Fruit fly (Drosophila melanogaster) whole organism, embryonic: ENCODE data around the gene pyx.

Experiments
- Atf3 ChIP-seq: fragments of 200-800 bp; sonication (Bioruptor generic); optimal IDR thresholded peaks from 3 replicates; lab custom pipeline; 2016; ENCODE audit warnings: missing biosample characterization, missing genetic modification characterization
- CG10147 ChIP-seq: fragments of 200-800 bp; sonication (Bioruptor generic); optimal IDR thresholded peaks from 2 replicates; lab custom pipeline; 2019; ENCODE audit warnings: missing biosample characterization, mild to moderate bottlenecking, missing genetic modification characterization, moderate library complexity
- CG10209 ChIP-seq: fragments of 200-800 bp; sonication (Bioruptor generic); optimal IDR thresholded peaks from 3 replicates; lab custom pipeline; 2017; ENCODE audit warnings: missing biosample characterization, mild to moderate bottlenecking, missing genetic modification characterization, missing genetic modification reagents
- CG10321 ChIP-seq: fragments of 200-800 bp; sonication (Bioruptor generic); IDR thresholded peaks from 2 replicates; pipeline ENCODE4 v1.3.6; 2022; ENCODE audit warnings: missing biosample characterization, missing genetic modification characterization
- CG11695 ChIP-seq: fragments of 200-800 bp; sonication (Bioruptor generic); IDR thresholded peaks from 3 replicates; pipeline ENCODE4 v1.3.6; 2022; ENCODE audit warnings: missing biosample characterization, missing genetic modification characterization
- CG11723 ChIP-seq: fragments of 200-800 bp; sonication (Bioruptor generic); optimal IDR thresholded peaks from 2 replicates; lab custom pipeline; 2017; ENCODE audit warnings: missing biosample characterization, mild to moderate bottlenecking, missing genetic modification characterization
- CG12659 ChIP-seq: fragments of 200-800 bp; sonication (Bioruptor generic); optimal IDR thresholded peaks from 3 replicates; lab custom pipeline; 2017; ENCODE audit warnings: mild to moderate bottlenecking, missing biosample characterization, missing genetic modification reagents, missing genetic modification characterization
- CG12769 ChIP-seq: fragments of 200-800 bp; sonication (Bioruptor generic); optimal IDR thresholded peaks from 2 replicates; lab custom pipeline; 2019; ENCODE audit warnings: missing biosample characterization, mild to moderate bottlenecking, missing genetic modification characterization, moderate library complexity
- CG14014 ChIP-seq: fragments of 200-800 bp; sonication (Bioruptor generic); IDR thresholded peaks from 2 replicates; pipeline ENCODE4 v1.3.6; 2022; ENCODE audit warnings: missing biosample characterization, missing genetic modification characterization
- CG18599 ChIP-seq: fragments of 200-800 bp; sonication (Bioruptor generic); optimal IDR thresholded peaks from 3 replicates; lab custom pipeline; 2017; ENCODE audit warnings: missing biosample characterization, missing genetic modification characterization, mild to moderate bottlenecking, moderate library complexity, missing genetic modification reagents
- CG18764 ChIP-seq: fragments of 200-800 bp; sonication (Bioruptor generic); optimal IDR thresholded peaks from 3 replicates; lab custom pipeline; 2016; ENCODE audit warnings: missing biosample characterization, missing genetic modification characterization
- CG3995 ChIP-seq: fragments of 200-800 bp; sonication (Bioruptor generic); optimal IDR thresholded peaks from 3 replicates; lab custom pipeline; 2016; ENCODE audit warnings: missing biosample characterization, missing genetic modification characterization
- CG42726 ChIP-seq: fragments of 200-800 bp; sonication (Bioruptor generic); IDR thresholded peaks from 2 replicates; pipeline ENCODE4 v1.3.6; 2022; ENCODE audit warnings: missing biosample characterization, missing genetic modification characterization; ENCODE audit not compliant: partially characterized antibody
- CG4282 ChIP-seq: fragments of 200-800 bp; sonication (Bioruptor generic); optimal IDR thresholded peaks from 2 replicates; lab custom pipeline; 2016; ENCODE audit warnings: missing biosample characterization, missing genetic modification characterization
- CG4360 ChIP-seq: fragments of 200-800 bp; sonication (Bioruptor generic); IDR thresholded peaks from 2 replicates; pipeline ENCODE4 v1.3.6; 2022; ENCODE audit warnings: missing biosample characterization, missing genetic modification characterization
- CG4404 ChIP-seq: fragments of 200-800 bp; sonication (Bioruptor generic); IDR thresholded peaks from 2 replicates; pipeline ENCODE4 v1.3.6; 2022; ENCODE audit warnings: missing biosample characterization, missing genetic modification characterization
- CG4424 ChIP-seq: fragments of 200-800 bp; sonication (Bioruptor generic); optimal IDR thresholded peaks from 3 replicates; lab custom pipeline; 2016; ENCODE audit warnings: missing biosample characterization, missing genetic modification characterization
- CG6683 ChIP-seq: fragments of 200-800 bp; sonication (Bioruptor generic); optimal IDR thresholded peaks from 2 replicates; lab custom pipeline; 2017; ENCODE audit warnings: missing biosample characterization, mild to moderate bottlenecking, missing genetic modification characterization, missing genetic modification reagents
- CG7928 ChIP-seq: fragments of 200-800 bp; sonication (Bioruptor generic); optimal IDR thresholded peaks from 2 replicates; lab custom pipeline; 2017; ENCODE audit warnings: missing biosample characterization, mild to moderate bottlenecking, missing genetic modification characterization
- CG8089 ChIP-seq: fragments of 200-800 bp; sonication (Bioruptor generic); optimal IDR thresholded peaks from 3 replicates; lab custom pipeline; 2016; ENCODE audit warnings: missing biosample characterization, missing genetic modification characterization
- CG8388 ChIP-seq: fragments of 200-800 bp; sonication (Bioruptor generic); optimal IDR thresholded peaks from 2 replicates; lab custom pipeline; 2019; ENCODE audit warnings: missing biosample characterization, mild to moderate bottlenecking, missing genetic modification characterization, moderate library complexity
- CG8478 ChIP-seq: fragments of >200 bp; optimal IDR thresholded peaks from 2 replicates; lab custom pipeline; 2018
- CTCF ChIP-seq: fragments of 200-800 bp; sonication (Bioruptor generic); optimal IDR thresholded peaks from 2 replicates; lab custom pipeline; 2017; ENCODE audit warnings: missing biosample characterization, mild to moderate bottlenecking, missing genetic modification characterization, moderate library complexity
- Drgx ChIP-seq: fragments of 200-800 bp; sonication (Bioruptor generic); IDR thresholded peaks from 2 replicates; pipeline ENCODE4 v1.3.6; 2022; ENCODE audit warnings: missing biosample characterization, missing genetic modification characterization
- E2f1 ChIP-seq: fragments of 200-800 bp; sonication (Bioruptor generic); IDR thresholded peaks from 2 replicates; pipeline ENCODE4 v1.3.6; 2022; ENCODE audit warnings: missing biosample characterization, missing genetic modification characterization
- ERR ChIP-seq: fragments of 200-800 bp; sonication (Bioruptor generic); optimal IDR thresholded peaks from 2 replicates; lab custom pipeline; 2016; ENCODE audit warnings: missing biosample characterization, missing genetic modification characterization
- Ets97D ChIP-seq: fragments of 200-800 bp; sonication (Bioruptor generic); optimal IDR thresholded peaks from 3 replicates; lab custom pipeline; 2016; ENCODE audit warnings: missing biosample characterization, missing genetic modification characterization
- Hand ChIP-seq: fragments of 200-800 bp; sonication (Bioruptor generic); optimal IDR thresholded peaks from 2 replicates; lab custom pipeline; 2017; ENCODE audit warnings: mild to moderate bottlenecking, missing biosample characterization, missing genetic modification reagents, missing genetic modification characterization
- Lpt ChIP-seq: fragments of >200 bp; optimal IDR thresholded peaks from 2 replicates; lab custom pipeline; 2018; ENCODE audit warnings: missing biosample characterization, missing genetic modification characterization
- Mad ChIP-seq: fragments of 200-800 bp; sonication (Bioruptor generic); optimal IDR thresholded peaks from 2 replicates; lab custom pipeline; 2016; ENCODE audit warnings: missing biosample characterization, missing genetic modification characterization
- Mrtf ChIP-seq: fragments of 200-800 bp; sonication (Bioruptor generic); IDR thresholded peaks from 3 replicates; pipeline ENCODE4 v1.3.6; 2022; ENCODE audit warnings: missing biosample characterization, missing genetic modification characterization
- Scr ChIP-seq: fragments of 200-800 bp; sonication (Bioruptor generic); IDR thresholded peaks from 2 replicates; pipeline ENCODE4 v1.3.6; 2022; ENCODE audit warnings: missing biosample characterization, missing genetic modification characterization; ENCODE audit not compliant: partially characterized antibody
- Spps ChIP-seq: fragments of 200-800 bp; sonication (Bioruptor generic); optimal IDR thresholded peaks from 2 replicates; lab custom pipeline; 2018; ENCODE audit warnings: missing biosample characterization, mild to moderate bottlenecking, missing genetic modification characterization
- Usf ChIP-seq: fragments of 200-800 bp; sonication (Bioruptor generic); optimal IDR thresholded peaks from 2 replicates; lab custom pipeline; 2017; ENCODE audit warnings: missing genotype, missing biosample characterization, missing genetic modification characterization
- Xrp1 ChIP-seq: fragments of 200-800 bp; sonication (Bioruptor generic); IDR thresholded peaks from 2 replicates; pipeline ENCODE4 v1.3.6; 2022; ENCODE audit warnings: missing biosample characterization, missing genetic modification characterization
- chif ChIP-seq, 2 experiments: fragments of 200-800 bp; sonication (Bioruptor generic); optimal IDR thresholded peaks; 3 replicates each; lab custom pipeline; 2016; ENCODE audit warnings: missing biosample characterization in 2 of 2, missing genetic modification characterization in 2 of 2
- chinmo ChIP-seq: fragments of 200-800 bp; sonication (Bioruptor generic); IDR thresholded peaks from 4 replicates; pipeline ENCODE4 v1.3.6; 2022; ENCODE audit warnings: missing biosample characterization, missing genetic modification characterization; ENCODE audit not compliant: partially characterized antibody
- dm ChIP-seq: fragments of 200-800 bp; sonication (Bioruptor generic); optimal IDR thresholded peaks from 3 replicates; lab custom pipeline; 2016; ENCODE audit warnings: missing biosample characterization, missing genetic modification characterization
- dmrt11E ChIP-seq: fragments of 200-800 bp; sonication (Bioruptor generic); optimal IDR thresholded peaks from 3 replicates; lab custom pipeline; 2018; ENCODE audit warnings: missing biosample characterization, mild to moderate bottlenecking, missing genetic modification characterization, moderate library complexity
- en ChIP-seq: fragments of 200-800 bp; sonication (Bioruptor generic); optimal IDR thresholded peaks from 2 replicates; lab custom pipeline; 2016; ENCODE audit warnings: missing biosample characterization, missing genetic modification characterization
- gce ChIP-seq: fragments of 200-800 bp; sonication (Bioruptor generic); IDR thresholded peaks from 3 replicates; pipeline ENCODE4 v1.3.6; 2022; ENCODE audit warnings: missing biosample characterization, missing genetic modification characterization
- gsb ChIP-seq: fragments of 200-800 bp; sonication (Bioruptor generic); IDR thresholded peaks from 2 replicates; pipeline ENCODE4 v1.3.6; 2022; ENCODE audit warnings: missing biosample characterization, missing genetic modification characterization
- gsb-n ChIP-seq: fragments of 200-800 bp; sonication (Bioruptor generic); optimal IDR thresholded peaks from 3 replicates; lab custom pipeline; 2018; ENCODE audit warnings: missing biosample characterization, mild to moderate bottlenecking, missing genetic modification characterization
- kah ChIP-seq: fragments of 200-800 bp; sonication (Bioruptor generic); optimal IDR thresholded peaks from 2 replicates; lab custom pipeline; 2018; ENCODE audit warnings: missing biosample characterization, mild to moderate bottlenecking, missing genetic modification characterization
- lbe ChIP-seq: fragments of 200-800 bp; sonication (Bioruptor generic); optimal IDR thresholded peaks from 2 replicates; lab custom pipeline; 2016; ENCODE audit warnings: missing biosample characterization, mild to moderate bottlenecking, missing genetic modification characterization
- lola ChIP-seq, 3 experiments: fragments of >200 bp in 2 of 3; fragments of 200-800 bp in 1 of 3; sonication (Bioruptor generic) in 1 of 3; optimal IDR thresholded peaks; 2 replicates each; lab custom pipeline; 2017 to 2019; ENCODE audit warnings: missing biosample characterization in 3 of 3, missing genetic modification characterization in 3 of 3, mild to moderate bottlenecking in 1 of 3, moderate library complexity in 1 of 3
- mam ChIP-seq: fragments of 200-800 bp; sonication (Bioruptor generic); optimal IDR thresholded peaks from 3 replicates; lab custom pipeline; 2016; ENCODE audit warnings: missing biosample characterization, missing genetic modification characterization
- slp2 ChIP-seq: fragments of 200-800 bp; sonication (Bioruptor generic); optimal IDR thresholded peaks from 2 replicates; lab custom pipeline; 2016; ENCODE audit warnings: missing biosample characterization, missing genetic modification characterization
- zfh1 ChIP-seq: fragments of 200-800 bp; sonication (Bioruptor generic); IDR thresholded peaks from 3 replicates; pipeline ENCODE4 v1.3.6; 2022; ENCODE audit warnings: missing biosample characterization, missing genetic modification characterization

Gene pyx

dm6 chr3L:199754-200596, 22.9 kb downstream of the pyx start, which contains the start of the genes rno and mri (continued):
- TF ChIP-seq Xrp1 (peak; percentile 72), gsb-n (tag; lab: Kevin White, UChicago) (peak; percentile 78), gsb (no peak), Usf (GFP tag; lab: Kevin White, UChicago) (peak; percentile 50), CG4282 (no peak), CG4360 (GFP tag; lab: Robert Waterston, UW) (no peak), Ets97D (GFP tag; lab: Kevin White, UChicago) (peak; percentile 71), CG10321 (GFP tag; lab: Robert Waterston, UW) (peak; percentile 17; the same call in 1 of the 2 replicates), CG6683 (peak; percentile 15), dmrt11E (tag; lab: Kevin White, UChicago) (peak; percentile 76), CG7928 (GFP tag; lab: Kevin White, UChicago) (no peak), CG4404 (GFP tag; lab: Robert Waterston, UW) (peak; percentile 38; the same call in 1 of the 2 replicates), gce (GFP tag; lab: Robert Waterston, UW) (peak; percentile 54; the same call in 1 of the 3 replicates), Spps (peak; percentile 15), chif (GFP tag; optimal IDR thresholded peaks at IDR 0.05; lab: Kevin White, UChicago) (no peak), Atf3 (peak; percentile 33), CG4424 (GFP tag; lab: Kevin White, UChicago) (peak; percentile 60), CG12769 (tag; lab: Kevin White, UChicago) (no peak), kah (GFP tag; lab: Kevin White, UChicago) (no peak), CG14014 (GFP tag; lab: Robert Waterston, UW) (peak; percentile 57; the same call in 1 of the 2 replicates), Mrtf (GFP tag; lab: Robert Waterston, UW) (0 out of 3 replicates have a peak, but pooled peaks have one; percentile 42), mam (GFP tag; lab: Kevin White, UChicago) (peak; percentile 32), CTCF (GFP tag; lab: Kevin White, UChicago) (no peak), CG10209 (GFP tag; lab: Kevin White, UChicago) (peak; percentile 40), Scr (GFP tag; lab: Robert Waterston, UW) (peak; percentile 95), lola (GFP tag; optimal IDR thresholded peaks at IDR 0.05; lab: Kevin White, UChicago) (peak in 1 of 3 experiments; percentile 83), CG12659 (GFP tag; lab: Kevin White, UChicago) (peak; percentile 60), lbe (peak; percentile 59), chinmo (GFP tag; lab: Robert Waterston, UW) (peak; percentile 85; the same call in 2 of the 4 replicates), CG8089 (no peak), E2f1 (GFP tag; lab: Robert Waterston, UW) (peak; percentile 72), CG8388 (GFP tag; lab: Kevin White, UChicago) (peak; percentile 64), zfh1 (GFP tag; lab: Robert Waterston, UW) (peak; percentile 71; the same call in 2 of the 3 replicates), CG8478 (lab: Kevin White, UChicago) (no peak), slp2 (GFP tag; lab: Kevin White, UChicago) (no peak), Drgx (GFP tag; lab: Robert Waterston, UW) (peak; percentile 47; the same call in 1 of the 2 replicates), Lpt (GFP tag; lab: Kevin White, UChicago) (no peak), ERR (GFP tag; lab: Kevin White, UChicago) (no peak), Mad (GFP tag; lab: Kevin White, UChicago) (peak; percentile 10), CG11723 (GFP tag; lab: Kevin White, UChicago) (no peak), CG18764 (peak; percentile 50), CG10147 (GFP tag; lab: Kevin White, UChicago) (peak; percentile 53), en (GFP tag; lab: Kevin White, UChicago) (no peak), CG3995 (GFP tag; lab: Kevin White, UChicago) (peak; percentile 83), CG18599 (GFP tag; lab: Kevin White, UChicago) (peak; percentile 69), Hand (GFP tag; lab: Kevin White, UChicago) (no peak), CG11695 (GFP tag; lab: Robert Waterston, UW) (peak; percentile 71), dm (no peak), CG42726 (GFP tag; lab: Robert Waterston, UW) (peak; percentile 91)
